Worm (Caenorhabditis elegans): ENCODE measurements around the gene C17C3.24.
A peak's percentile ranks its signal among the peaks of the same experiment; 100 is the strongest.

C17C3.24 gene

ce11 chrII:5577060-5577459, 35.5 kb upstream of the C17C3.24 start (continued):
- TF ChIP-seq snpc-4 (tag; optimal IDR thresholded peaks at IDR 0.05), result peak; percentile 55
- peak; percentile 47 for TF ChIP-seq jun-1 (tag; optimal IDR thresholded peaks at IDR 0.05)
- no peak for TF ChIP-seq hmg-11 (tag; optimal IDR thresholded peaks at IDR 0.05)
- no peak for TF ChIP-seq ceh-28 (tag; optimal IDR thresholded peaks at IDR 0.05)
- peak; percentile 34 for TF ChIP-seq pha-4 (tag; optimal IDR thresholded peaks at IDR 0.05)
- peak; percentile 60 for TF ChIP-seq elt-2 (tag; optimal IDR thresholded peaks at IDR 0.05)
- no peak for TF ChIP-seq ceh-9 (tag; optimal IDR thresholded peaks at IDR 0.05)

- TF ChIP-seq elt-2 (tag; optimal IDR thresholded peaks at IDR 0.05), result peak; percentile 26
- no peak for TF ChIP-seq nhr-67 (tag; optimal IDR thresholded peaks at IDR 0.05)
- peak; percentile 13 for TF ChIP-seq nhr-43 (tag; optimal IDR thresholded peaks at IDR 0.05; ENCODE audit: poor library complexity, severe bottlenecking)
These were observed 33.3 kb upstream of the C17C3.24 start for ce11 chrII:5574925-5575324.

ce11 chrII:5572082-5572746, 30.6 kb upstream of the C17C3.24 start:
- TF ChIP-seq ztf-11 (tag; optimal IDR thresholded peaks at IDR 0.05) (no peak), elt-2 (tag; optimal IDR thresholded peaks at IDR 0.05) (peak; percentile 80), nhr-77 (tag; optimal IDR thresholded peaks at IDR 0.05) (no peak), nhr-23 (tag; optimal IDR thresholded peaks at IDR 0.05) (peak; percentile 66), pqm-1 (tag; optimal IDR thresholded peaks at IDR 0.05) (peak; percentile 7), nhr-43 (tag; optimal IDR thresholded peaks at IDR 0.05; ENCODE audit: poor library complexity, severe bottlenecking) (peak; percentile 90), eor-1 (tag; optimal IDR thresholded peaks at IDR 0.05) (no peak), unc-62 (GFP tag; optimal IDR thresholded peaks at IDR 0.05) (no peak), nhr-11 (tag; optimal IDR thresholded peaks at IDR 0.05) (no peak), nhr-12 (tag; optimal IDR thresholded peaks at IDR 0.05) (no peak), skn-1 (tag; optimal IDR thresholded peaks at IDR 0.05) (peak; percentile 48), nfya-1 (tag; optimal IDR thresholded peaks at IDR 0.05; ENCODE audit: insufficient read depth) (peak; percentile 35), pha-4 (tag; optimal IDR thresholded peaks at IDR 0.05) (peak; percentile 27), lin-15B (tag; optimal IDR thresholded peaks at IDR 0.05) (no peak)

DNA sequence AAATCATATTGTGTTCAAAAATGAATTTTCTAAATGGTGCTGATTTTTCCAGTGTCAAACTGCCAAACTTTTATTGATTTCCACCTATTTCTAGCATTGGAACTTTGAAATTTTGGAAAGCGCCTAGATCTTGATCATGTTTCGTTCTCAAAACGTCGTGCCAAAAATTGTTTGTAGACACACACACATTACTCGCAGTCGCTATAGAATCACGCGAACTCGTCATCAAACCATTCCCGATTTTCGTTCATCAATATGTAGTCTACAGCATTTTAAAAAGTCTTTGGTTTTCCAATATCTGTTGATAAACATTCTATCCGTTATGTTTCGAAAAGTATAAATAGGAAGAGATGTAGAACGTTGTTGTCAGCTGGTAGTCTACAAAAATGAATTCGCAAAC, 28.7 kb upstream of the C17C3.24 start, which contains the start of the genes C17C3.1 and C17C3.15:
Gene C17C3.1, plus strand, starts transcription at position 301 of the 400 bp plus-strand sequence.
Gene C17C3.15, plus strand, starts transcription at position 383 of the 400 bp plus-strand sequence.
- no peak for TF ChIP-seq ama-1 (optimal IDR thresholded peaks at IDR 0.05)
- no peak for TF ChIP-seq nhr-43 (tag; optimal IDR thresholded peaks at IDR 0.05; ENCODE audit: poor library complexity, severe bottlenecking)
- no peak for TF ChIP-seq eor-1 (tag; optimal IDR thresholded peaks at IDR 0.05)
- no peak for TF ChIP-seq lin-15B (tag; optimal IDR thresholded peaks at IDR 0.05)
- no peak for TF ChIP-seq egl-5 (tag; optimal IDR thresholded peaks at IDR 0.05)
- TF ChIP-seq ztf-11 (tag; optimal IDR thresholded peaks at IDR 0.05), result no peak
- TF ChIP-seq snpc-4 (tag; optimal IDR thresholded peaks at IDR 0.05), result no peak
- TF ChIP-seq fos-1 (tag; optimal IDR thresholded peaks at IDR 0.05), result no peak
- TF ChIP-seq nhr-25 (tag; optimal IDR thresholded peaks at IDR 0.05), result no peak
- no peak for TF ChIP-seq jun-1 (tag; optimal IDR thresholded peaks at IDR 0.05)
- TF ChIP-seq unc-62 (GFP tag; optimal IDR thresholded peaks at IDR 0.05), result no peak
- no peak for TF ChIP-seq nhr-23 (tag; optimal IDR thresholded peaks at IDR 0.05)
- TF ChIP-seq mdl-1 (tag; optimal IDR thresholded peaks at IDR 0.05), result no peak
- no peak for TF ChIP-seq ztf-4 (tag; optimal IDR thresholded peaks at IDR 0.05)
- TF ChIP-seq pha-4 (tag; optimal IDR thresholded peaks at IDR 0.05), result no peak
- TF ChIP-seq ceh-16 (tag; optimal IDR thresholded peaks at IDR 0.05), result no peak
- TF ChIP-seq skn-1 (tag; optimal IDR thresholded peaks at IDR 0.05), result no peak
- TF ChIP-seq nhr-67 (tag; optimal IDR thresholded peaks at IDR 0.05), result no peak
- no peak for TF ChIP-seq R02D3.7 (tag; optimal IDR thresholded peaks at IDR 0.05)

- no peak for TF ChIP-seq nhr-23 (tag; optimal IDR thresholded peaks at IDR 0.05)
- TF ChIP-seq ztf-4 (tag; optimal IDR thresholded peaks at IDR 0.05), result no peak
- TF ChIP-seq ceh-16 (tag; optimal IDR thresholded peaks at IDR 0.05), result no peak
- no peak for TF ChIP-seq nhr-77 (tag; optimal IDR thresholded peaks at IDR 0.05)
These were observed 23.6 kb upstream of the C17C3.24 start for ce11 chrII:5565082-5565623.

DNA sequence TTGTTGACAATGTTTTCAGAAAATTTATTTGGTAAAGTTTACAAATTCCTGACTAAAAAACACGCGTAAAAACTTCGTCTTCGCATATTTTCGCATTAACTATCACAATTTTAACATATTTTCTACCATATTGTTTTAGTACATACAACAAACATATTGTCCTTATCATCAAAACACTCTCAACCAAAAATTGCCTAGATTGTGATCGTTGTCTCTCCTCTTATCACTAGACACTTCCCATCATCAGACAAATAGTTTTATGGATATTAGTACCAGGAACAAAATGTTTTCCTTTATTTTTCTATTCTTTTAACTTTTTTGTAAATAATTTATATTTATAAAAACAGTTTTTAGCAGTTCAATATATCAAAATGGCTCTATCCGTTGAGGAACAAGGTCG, 19.8 kb upstream of the C17C3.24 start, which contains the start of gene C17C3.3:
Gene C17C3.3, plus strand, starts transcription at position 346 of the 400 bp plus-strand sequence.
- TF ChIP-seq tbx-2 (tag; optimal IDR thresholded peaks at IDR 0.05) (no peak), mdl-1 (tag; optimal IDR thresholded peaks at IDR 0.05) (no peak), ZK546.5 (tag; optimal IDR thresholded peaks at IDR 0.05) (no peak), nhr-76 (tag; optimal IDR thresholded peaks at IDR 0.05) (no peak), pqm-1 (tag; optimal IDR thresholded peaks at IDR 0.05) (peak; percentile 67), lsy-12 (tag; optimal IDR thresholded peaks at IDR 0.05) (no peak), egl-5 (tag; optimal IDR thresholded peaks at IDR 0.05) (no peak), aly-2 (tag; optimal IDR thresholded peaks at IDR 0.05) (no peak), nfya-1 (tag; optimal IDR thresholded peaks at IDR 0.05; ENCODE audit: insufficient read depth) (no peak), unc-62 (GFP tag; optimal IDR thresholded peaks at IDR 0.05) (no peak), pha-4 (tag; optimal IDR thresholded peaks at IDR 0.05) (peak; percentile 46), nhr-23 (tag; optimal IDR thresholded peaks at IDR 0.05) (no peak), lin-39 (tag; optimal IDR thresholded peaks at IDR 0.05) (no peak), nhr-28 (tag; optimal IDR thresholded peaks at IDR 0.05) (no peak), ama-1 (optimal IDR thresholded peaks at IDR 0.05) (no peak), fkh-10 (GFP tag; optimal IDR thresholded peaks at IDR 0.05) (no peak), jun-1 (tag; optimal IDR thresholded peaks at IDR 0.05) (no peak), hmg-11 (tag; optimal IDR thresholded peaks at IDR 0.05) (no peak), nhr-237 (tag; optimal IDR thresholded peaks at IDR 0.05) (no peak), fos-1 (tag; optimal IDR thresholded peaks at IDR 0.05) (no peak), elt-2 (tag; optimal IDR thresholded peaks at IDR 0.05) (peak; percentile 88), R02D3.7 (tag; optimal IDR thresholded peaks at IDR 0.05) (no peak), mml-1 (tag; optimal IDR thresholded peaks at IDR 0.05) (no peak)
